Worm (Caenorhabditis elegans): ENCODE measurements around the gene W07G4.7.

ce11 chrV:13045017-13045416 is 10.5 kb upstream of the W07G4.7 start:
- TF ChIP-seq mec-3 (tag; optimal IDR thresholded peaks at IDR 0.05; ENCODE audit: borderline replicate concordance) (no peak), pqm-1 (tag; optimal IDR thresholded peaks at IDR 0.05) (no peak), npax-4 (tag; optimal IDR thresholded peaks at IDR 0.05) (no peak), ceh-19 (GFP tag; optimal IDR thresholded peaks at IDR 0.05) (no peak), K09A11.1 (tag; optimal IDR thresholded peaks at IDR 0.05; ENCODE audit: insufficient read depth) (no peak), C38D4.7 (GFP tag; optimal IDR thresholded peaks at IDR 0.05) (no peak), sox-4 (tag; optimal IDR thresholded peaks at IDR 0.05) (no peak), ceh-31 (tag; optimal IDR thresholded peaks at IDR 0.05) (no peak)

Data from whole organism, late embryonic.